Worm (Caenorhabditis elegans) whole organism, young adult: ENCODE measurements around the gene F55C12.4.

Experiments
- efl-1 ChIP-seq: fragments of 150-350 bp; optimal IDR thresholded peaks from 2 replicates; lab custom pipeline; 2014; ENCODE audit warnings: missing biosample characterization, missing genetic modification reagents, missing genetic modification characterization
- egl-18 ChIP-seq: fragments of 200-800 bp; sonication (Bioruptor generic); IDR thresholded peaks from 2 replicates; pipeline ENCODE4 v1.3.6; 2022; ENCODE audit warnings: missing genetic modification reagents, missing genetic modification characterization, missing compliant biosample characterization
- ets-4 ChIP-seq: fragments of 200-800 bp; sonication (Bioruptor generic); optimal IDR thresholded peaks from 2 replicates; lab custom pipeline; 2018; ENCODE audit warnings: mild to moderate bottlenecking, missing genetic modification characterization, missing compliant biosample characterization
- unc-62 ChIP-seq: fragments of 150-350 bp; optimal IDR thresholded peaks from 2 replicates; lab custom pipeline; 2014; ENCODE audit warnings: missing biosample characterization, missing genetic modification reagents, missing genetic modification characterization

DNA sequence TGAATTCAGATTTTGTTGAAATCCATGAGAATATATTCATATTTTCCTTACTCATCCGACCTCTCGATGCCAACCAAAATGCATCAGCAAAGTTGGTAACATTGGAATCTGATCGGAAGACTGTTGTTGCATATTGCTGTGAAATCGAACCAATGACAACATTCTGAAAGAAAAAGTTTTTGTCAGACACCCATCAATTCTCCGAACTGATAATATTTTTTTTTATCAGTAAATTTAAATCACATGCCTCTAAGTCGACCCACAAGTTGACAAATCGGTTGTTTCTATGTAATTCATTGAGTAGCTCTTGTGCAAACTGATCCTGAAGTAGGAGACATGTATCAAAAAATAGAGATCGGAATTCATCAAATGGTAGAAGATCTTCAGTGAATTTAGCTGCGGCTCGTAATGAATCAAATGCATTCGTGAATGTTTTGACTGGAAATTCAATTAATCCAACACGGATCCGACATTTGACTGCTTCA lies 28.2 kb downstream of the F55C12.4 start, which contains the start of gene col-74:
- TF ChIP-seq egl-18 (GFP tag; lab: Robert Waterston, UW) (no peak), ets-4 (no peak), efl-1 (no peak), unc-62 (GFP tag; lab: Kevin White, UChicago) (no peak)
